Worm (Caenorhabditis elegans): ENCODE measurements around the gene his-38.

The his-38 gene

DNA sequence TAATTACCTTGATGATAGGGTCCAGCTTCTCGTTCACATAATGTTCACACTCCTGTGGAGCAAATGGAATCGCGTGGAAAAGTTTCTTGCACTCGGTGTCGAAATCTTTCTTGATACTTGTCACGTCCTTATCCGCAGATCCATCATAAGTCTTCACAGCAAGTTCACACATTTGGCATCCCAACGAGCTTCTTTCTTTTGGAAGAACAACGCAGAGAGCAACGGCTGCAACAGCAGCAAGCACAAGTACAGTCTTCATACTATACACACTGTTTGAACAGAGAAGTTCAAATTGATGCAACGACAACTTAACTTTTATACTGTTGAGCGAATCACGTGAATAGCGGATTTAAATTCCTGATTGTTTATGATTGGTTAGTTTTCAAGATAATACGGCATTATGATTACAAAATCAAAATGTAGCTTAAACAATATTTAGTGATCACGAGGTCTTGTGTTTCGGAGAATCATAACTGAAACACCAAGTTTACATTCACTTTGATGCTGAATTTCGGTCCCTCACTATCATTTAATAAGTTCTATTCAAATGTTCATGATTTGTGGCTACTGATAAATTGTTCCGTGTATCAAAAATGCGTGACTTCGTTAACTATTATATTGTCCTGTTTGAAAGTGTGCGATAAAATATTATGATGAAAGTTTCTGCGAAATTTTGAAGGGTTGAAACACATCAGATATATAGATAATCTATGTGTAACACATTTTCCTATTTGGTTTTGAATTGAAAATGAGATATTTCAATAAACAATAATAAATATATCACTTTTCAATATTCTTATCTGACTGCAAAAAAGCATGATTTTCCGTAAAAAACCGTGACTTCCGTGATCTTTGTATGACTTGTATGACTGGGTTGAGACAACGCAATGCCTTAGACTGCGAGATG is 7.1 kb upstream of the his-38 start, which contains the start of the genes spp-2 and spp-6:
Gene spp-2, minus strand, starts transcription at position 334 of the 907 bp plus-strand sequence.
Gene spp-6, plus strand, starts transcription at position 857 of the 907 bp plus-strand sequence.
- TF ChIP-seq unc-62 (GFP tag; optimal IDR thresholded peaks at IDR 0.05), result no peak

DNA sequence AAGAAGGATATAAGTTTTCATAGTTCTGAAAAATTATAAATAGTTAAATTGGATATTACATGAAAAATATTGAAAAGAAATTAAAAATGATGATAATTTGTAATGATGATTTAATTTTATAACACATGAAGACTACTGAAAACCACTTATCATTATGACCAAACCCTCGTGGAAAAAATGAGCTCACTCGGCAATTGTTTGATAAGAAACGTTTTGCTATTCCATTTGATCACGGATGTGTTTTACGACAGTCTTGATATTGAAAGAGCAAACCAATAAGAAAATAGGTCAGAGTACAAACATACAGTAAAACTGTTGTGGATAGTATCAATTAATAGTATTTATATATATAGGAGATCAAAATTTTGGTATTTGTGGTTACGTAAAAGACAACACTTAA is 5.7 kb upstream of the his-38 start, which contains the start of gene spp-3:
Gene spp-3, minus strand, starts transcription at position 25 of the 400 bp plus-strand sequence.
- no peak for TF ChIP-seq unc-62 (GFP tag; optimal IDR thresholded peaks at IDR 0.05)

- no peak for TF ChIP-seq unc-62 (GFP tag; optimal IDR thresholded peaks at IDR 0.05)
These were observed 4.9 kb upstream of the his-38 start for ce11 chrX:7314564-7314963.

DNA sequence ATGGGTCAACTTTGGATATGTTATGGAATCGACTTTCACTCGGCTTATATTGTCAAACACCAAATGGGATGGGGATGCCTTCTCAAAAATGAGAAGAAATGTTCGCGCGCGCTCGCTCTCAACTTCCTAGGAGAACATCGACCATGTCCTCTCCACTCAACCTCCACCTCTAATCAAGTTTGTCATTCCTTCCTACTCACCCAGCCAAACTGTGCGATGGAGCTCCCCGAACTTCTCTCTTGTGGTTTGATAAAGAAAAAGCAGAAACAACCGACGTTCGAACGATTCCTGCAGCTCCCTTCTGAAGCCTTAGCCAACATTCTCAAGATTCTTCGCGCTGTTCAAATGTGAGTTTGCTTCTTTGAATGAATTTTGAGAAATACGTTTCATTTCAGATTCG is 3.6 kb upstream of the his-38 start:
- TF ChIP-seq unc-62 (GFP tag; optimal IDR thresholded peaks at IDR 0.05), result no peak

DNA sequence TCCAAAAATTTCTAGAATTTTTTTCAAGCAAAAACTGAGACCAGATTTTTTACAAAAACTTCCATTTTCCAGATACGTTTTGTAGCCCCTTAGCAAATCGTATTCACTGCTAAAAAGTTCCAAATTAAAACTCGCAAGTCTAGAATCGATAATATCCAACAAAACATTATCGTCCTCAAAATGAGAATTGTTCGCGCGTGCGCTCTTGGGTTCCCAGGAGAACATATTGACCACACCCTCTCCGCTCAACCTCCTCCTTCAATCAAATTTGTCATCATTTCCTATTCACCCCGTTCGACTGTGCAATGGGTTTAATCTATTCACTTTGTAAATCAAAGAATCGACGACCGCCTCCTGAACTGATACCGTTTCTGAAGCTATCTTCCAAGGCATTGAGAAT is 2.2 kb upstream of the his-38 start:
- no peak for TF ChIP-seq unc-62 (GFP tag; optimal IDR thresholded peaks at IDR 0.05)

DNA sequence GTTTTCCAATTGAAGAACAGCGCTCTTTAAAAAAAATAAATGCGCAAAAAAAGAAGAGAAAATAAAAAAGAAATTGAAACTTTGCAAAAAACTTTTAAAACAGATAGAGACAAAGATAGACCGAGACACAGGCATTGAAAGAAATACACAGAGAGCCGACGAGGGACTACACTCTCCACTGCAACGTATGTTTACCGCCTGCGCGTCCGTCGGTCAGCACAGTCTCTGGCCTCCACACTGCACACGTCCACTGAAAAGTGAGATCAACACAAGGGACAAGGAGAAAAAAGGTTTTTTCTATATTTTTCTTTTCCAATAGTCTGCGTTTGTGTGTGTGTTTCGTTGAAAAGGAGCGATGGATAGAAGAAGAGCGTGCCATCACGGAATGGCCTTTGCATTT is 3.2 kb downstream of the his-38 start:
- no peak for TF ChIP-seq unc-62 (GFP tag; optimal IDR thresholded peaks at IDR 0.05)

DNA sequence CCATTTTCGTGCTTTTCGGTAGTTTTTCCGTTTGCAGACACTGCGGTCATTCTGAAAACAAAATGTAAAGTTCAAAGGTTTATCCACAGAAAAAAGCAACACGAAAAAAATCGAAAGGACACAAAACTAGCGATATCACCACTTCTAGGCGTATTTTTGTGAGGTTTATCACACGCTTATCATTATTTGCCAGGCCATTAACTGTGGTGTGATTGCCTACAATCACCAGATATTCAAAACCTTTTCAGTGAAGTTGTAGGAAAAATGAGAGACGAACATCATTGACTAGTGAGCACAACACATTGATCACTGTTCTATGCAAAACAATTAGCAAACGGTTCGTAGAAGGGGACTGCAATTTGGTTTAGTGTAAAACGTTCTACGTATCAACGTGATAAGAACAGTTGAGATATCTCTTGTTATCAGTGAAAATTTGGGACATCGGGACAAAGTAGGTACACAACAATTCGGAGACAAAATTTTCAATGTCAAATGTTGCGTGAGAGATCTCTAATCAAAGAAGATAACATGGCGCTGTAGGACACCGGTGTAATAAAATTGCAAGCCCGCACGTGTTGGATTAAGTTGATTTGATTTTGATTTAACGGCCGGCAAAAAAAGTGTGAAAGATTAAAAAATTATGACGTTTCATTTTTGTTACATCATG is 4.0 kb downstream of the his-38 start, which contains the start of gene sur-5:
Gene sur-5, minus strand, starts transcription at position 51 of the 667 bp plus-strand sequence.
- TF ChIP-seq unc-62 (GFP tag; optimal IDR thresholded peaks at IDR 0.05), result no peak

- TF ChIP-seq unc-62 (GFP tag; optimal IDR thresholded peaks at IDR 0.05), result no peak
These were observed 6.6 kb downstream of the his-38 start for ce11 chrX:7303115-7303514.

DNA sequence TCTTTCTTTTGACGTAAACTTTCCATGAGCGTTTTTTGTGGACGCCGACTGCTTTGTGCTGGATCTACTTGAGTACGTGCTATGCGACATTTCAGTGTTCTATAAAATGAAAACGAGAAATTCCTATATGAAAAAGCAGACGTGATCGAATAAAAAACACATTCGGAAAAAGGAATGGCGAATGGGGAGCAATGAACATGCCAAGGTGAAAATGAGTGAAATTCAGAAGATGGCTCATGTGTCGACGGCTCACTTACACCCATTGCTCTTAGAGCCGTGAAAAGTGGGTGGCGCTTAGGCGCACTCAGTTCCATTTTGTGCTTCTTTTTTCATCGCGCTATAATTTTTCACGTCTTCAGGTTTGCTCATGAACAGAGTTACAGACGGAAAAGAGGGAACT is 11.0 kb downstream of the his-38 start, which contains the start of gene K03A1.4:
Gene K03A1.4, minus strand, starts transcription at position 101 of the 400 bp plus-strand sequence.
- TF ChIP-seq unc-62 (GFP tag; optimal IDR thresholded peaks at IDR 0.05), result no peak

DNA sequence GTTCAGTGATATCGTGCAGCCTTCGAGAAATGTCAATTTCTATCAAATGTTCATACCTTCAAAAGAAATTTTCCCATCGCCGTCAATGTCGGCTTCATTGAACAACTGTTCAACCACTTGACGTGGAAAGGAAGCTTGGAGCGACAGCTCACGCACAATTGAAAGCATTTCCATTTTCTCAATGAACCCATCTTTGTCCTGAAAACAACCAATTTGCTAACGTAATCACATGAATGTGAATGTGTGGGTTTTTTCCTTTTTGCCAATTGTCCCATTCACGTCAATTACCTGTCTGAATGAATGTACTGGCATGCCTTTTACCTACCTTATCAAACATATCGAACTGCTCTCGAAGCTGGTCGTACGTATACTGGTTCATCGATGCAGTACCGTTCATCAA is 13.4 kb downstream of the his-38 start:
- TF ChIP-seq unc-62 (GFP tag; optimal IDR thresholded peaks at IDR 0.05), result no peak

DNA sequence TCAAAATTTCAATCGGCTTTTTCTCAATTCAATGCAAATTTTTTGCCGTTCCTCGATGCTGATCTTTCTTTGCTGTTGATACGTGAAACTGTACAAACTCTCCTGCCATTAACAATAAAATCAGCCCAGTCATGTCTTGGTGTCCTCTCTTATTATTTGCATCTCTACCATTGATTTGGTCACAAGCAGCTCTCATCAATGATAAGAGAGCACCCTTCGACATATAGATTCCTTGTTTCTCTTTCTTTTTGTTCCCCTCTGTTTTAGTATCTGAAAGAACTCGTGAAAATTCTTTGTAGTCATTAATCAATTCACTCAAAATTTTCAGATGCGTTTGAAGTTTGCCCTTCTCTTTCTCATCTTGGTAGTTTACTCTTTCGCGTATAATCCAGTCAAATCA is 17.9 kb downstream of the his-38 start, which contains the start of gene lron-7:
Gene lron-7, plus strand, starts transcription at position 323 of the 400 bp plus-strand sequence.
- TF ChIP-seq unc-62 (GFP tag; optimal IDR thresholded peaks at IDR 0.05), result no peak

- TF ChIP-seq unc-62 (GFP tag; optimal IDR thresholded peaks at IDR 0.05), result no peak
These were observed 18.6 kb downstream of the his-38 start for ce11 chrX:7290859-7291628.

DNA sequence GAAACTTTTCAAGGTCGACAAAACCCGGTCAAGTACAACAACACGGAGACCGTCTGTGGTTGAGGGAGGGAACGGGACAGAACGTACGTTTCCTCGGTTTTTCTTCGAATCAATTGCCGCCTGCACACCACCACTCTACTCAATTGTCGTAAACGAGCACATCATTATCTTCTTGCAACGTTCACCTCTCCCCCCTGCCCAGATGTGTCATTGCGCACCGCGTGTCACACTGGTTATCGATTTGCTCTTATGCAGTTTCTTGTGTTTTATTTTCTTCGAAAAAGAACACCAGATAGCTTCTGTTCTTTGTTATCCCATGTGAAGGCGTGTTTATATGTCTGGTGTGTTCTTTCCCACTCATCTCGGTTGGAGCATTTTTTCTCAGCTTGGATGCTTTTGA is 20.1 kb downstream of the his-38 start:
- no peak for TF ChIP-seq unc-62 (GFP tag; optimal IDR thresholded peaks at IDR 0.05)

DNA sequence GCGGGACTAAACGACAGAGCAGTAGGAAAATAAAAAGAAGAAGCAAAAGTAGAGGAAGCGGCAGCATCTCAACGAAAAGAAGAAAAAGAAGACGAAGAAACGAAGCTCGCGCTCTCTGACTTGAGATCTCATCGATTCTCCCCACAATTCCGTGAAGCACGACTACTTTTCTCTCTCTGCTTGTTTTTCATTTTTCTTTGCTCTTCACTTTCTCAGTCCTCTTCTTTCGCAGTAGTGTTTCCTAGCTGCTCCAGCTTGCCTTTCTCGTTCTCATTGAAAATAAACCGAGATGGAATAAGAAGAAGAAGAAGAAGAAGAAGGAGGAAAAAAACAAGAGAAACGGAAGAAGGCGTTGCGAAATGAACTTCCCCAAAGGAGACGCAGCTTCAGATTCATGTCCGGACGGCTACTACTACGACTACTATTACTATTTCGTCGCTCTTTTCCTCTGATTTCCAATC is 24.9 kb downstream of the his-38 start:
- no peak for TF ChIP-seq unc-62 (GFP tag; optimal IDR thresholded peaks at IDR 0.05)

DNA sequence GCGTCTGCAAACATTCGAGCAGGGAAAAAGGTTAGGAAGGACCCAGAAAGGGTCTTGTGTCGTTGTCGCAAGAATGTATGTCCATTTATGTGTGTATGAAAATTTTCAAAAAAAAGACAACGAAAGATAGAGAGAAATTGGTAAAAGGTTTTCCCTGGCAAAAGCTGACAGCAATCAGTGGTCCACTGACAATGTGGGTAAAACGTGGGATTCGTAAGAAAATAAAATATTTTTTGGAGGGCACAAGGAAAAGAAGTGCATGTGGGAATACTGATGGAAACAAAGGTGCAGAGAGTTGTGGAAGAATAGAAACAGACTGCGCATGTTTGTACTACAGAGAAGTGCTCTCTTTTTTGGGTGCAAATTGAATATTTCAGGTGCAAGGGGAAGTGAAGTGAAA is 26.5 kb downstream of the his-38 start:
- no peak for TF ChIP-seq unc-62 (GFP tag; optimal IDR thresholded peaks at IDR 0.05)

DNA sequence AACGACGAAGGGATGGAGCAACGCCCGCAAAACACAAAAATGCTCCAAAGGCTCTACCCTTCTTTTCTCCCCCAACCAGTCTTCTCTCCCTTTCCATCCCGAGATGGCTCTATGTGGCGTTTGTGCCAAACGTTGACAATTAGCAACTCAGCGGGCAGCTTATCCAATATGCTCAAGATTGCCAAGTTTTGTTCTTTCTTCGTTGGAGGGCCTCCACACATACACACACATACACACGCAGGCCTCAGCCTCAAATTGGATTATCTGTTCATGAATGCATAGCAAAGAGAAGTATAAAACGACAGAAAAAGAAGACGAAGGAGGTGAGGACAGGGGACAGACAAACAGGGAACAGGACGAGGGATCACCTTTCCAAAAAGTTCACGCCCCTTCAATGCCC is 28.3 kb downstream of the his-38 start:
- no peak for TF ChIP-seq unc-62 (GFP tag; optimal IDR thresholded peaks at IDR 0.05)
